Worm (Caenorhabditis elegans) whole organism, L4 larva: ENCODE data around the gene srt-41.

Experiments used
- ama-1 ChIP-seq: fragments of 150-350 bp; optimal IDR thresholded peaks from 2 replicates; lab custom pipeline; 2014; ENCODE audit warnings: inconsistent platforms, mixed read lengths
- daf-12 ChIP-seq: fragments of 150-350 bp; optimal IDR thresholded peaks from 2 replicates; lab custom pipeline; 2014; ENCODE audit warnings: missing biosample characterization, missing genetic modification reagents, missing genetic modification characterization
- daf-16 ChIP-seq, 3 experiments: sonication (generic microtip); optimal IDR thresholded peaks; 2 replicates each; lab custom pipeline; 2016 to 2017; ENCODE audit warnings: missing genetic modification characterization in 3 of 3, missing genetic modification reagents in 3 of 3, mild to moderate bottlenecking in 2 of 3, missing compliant biosample characterization in 2 of 3, missing biosample characterization in 1 of 3, moderate library complexity in 1 of 3
- egl-27 ChIP-seq: sonication (generic microtip); optimal IDR thresholded peaks from 3 replicates; lab custom pipeline; 2017; ENCODE audit warnings: missing biosample characterization, missing genetic modification reagents, missing genetic modification characterization
- fos-1 ChIP-seq: fragments of 150-350 bp; optimal IDR thresholded peaks from 2 replicates; lab custom pipeline; 2014; ENCODE audit warnings: missing biosample characterization, missing genetic modification characterization
- mdl-1 ChIP-seq, 2 experiments: fragments of 150-350 bp in 1 of 2; sonication (generic microtip) in 1 of 2; optimal IDR thresholded peaks; 2 replicates each; lab custom pipeline; 2014 to 2017; ENCODE audit warnings: missing biosample characterization in 2 of 2, missing genetic modification characterization in 2 of 2
- nhr-11 ChIP-seq: fragments of 150-350 bp; optimal IDR thresholded peaks from 2 replicates; lab custom pipeline; 2014; ENCODE audit warnings: missing biosample characterization, missing genetic modification characterization
- nhr-28 ChIP-seq: fragments of 150-350 bp; optimal IDR thresholded peaks from 2 replicates; lab custom pipeline; 2014; ENCODE audit warnings: missing biosample characterization, missing genetic modification characterization
- nhr-76 ChIP-seq: fragments of 150-350 bp; optimal IDR thresholded peaks from 2 replicates; lab custom pipeline; 2014; ENCODE audit warnings: missing biosample characterization, missing genetic modification characterization
- sdz-12 ChIP-seq: fragments of 200-800 bp; sonication (Bioruptor generic); optimal IDR thresholded peaks from 2 replicates; lab custom pipeline; 2018; ENCODE audit warnings: mild to moderate bottlenecking, missing genetic modification characterization, missing compliant biosample characterization
- snpc-4 ChIP-seq: fragments of 150-350 bp; optimal IDR thresholded peaks from 2 replicates; lab custom pipeline; 2014; ENCODE audit warnings: missing biosample characterization, missing genetic modification characterization
- unc-62 ChIP-seq, 3 experiments: fragments of 150-350 bp in 1 of 3; sonication (generic microtip); optimal IDR thresholded peaks in 2 of 3; peaks in 1 of 3; 1 replicate in 1 of 3; 2 replicates in 2 of 3; lab custom pipeline; 2014 to 2017; ENCODE audit warnings: missing biosample characterization in 3 of 3, missing genetic modification characterization in 3 of 3, missing genetic modification reagents in 3 of 3, missing genotype in 1 of 3
- zag-1 ChIP-seq: fragments of 150-350 bp; optimal IDR thresholded peaks from 2 replicates; lab custom pipeline; 2014; ENCODE audit warnings: missing biosample characterization, missing genetic modification characterization

ce11 chrV:1803043-1803442, at the start of gene srt-41:
- TF ChIP-seq ama-1 (no peak), mdl-1 (tag; optimal IDR thresholded peaks at IDR 0.05; lab: Kevin White, UChicago) (no peak), fos-1 (tag; lab: Kevin White, UChicago) (no peak), unc-62 (GFP tag; optimal IDR thresholded peaks at IDR 0.05 in 1 of 2; lab: Kevin White, UChicago) (no peak), unc-62 (tag; optimal IDR thresholded peaks at IDR 0.05; lab: Kevin White, UChicago) (no peak), egl-27 (no peak), zag-1 (tag; lab: Kevin White, UChicago) (no peak), nhr-76 (tag; lab: Kevin White, UChicago) (no peak), snpc-4 (tag; lab: Kevin White, UChicago) (no peak), nhr-28 (tag; lab: Kevin White, UChicago) (no peak), nhr-11 (tag; lab: Kevin White, UChicago) (no peak), sdz-12 (GFP tag; lab: Kevin White, UChicago) (no peak), daf-12 (tag; lab: Kevin White, UChicago) (no peak), daf-16 (GFP tag; optimal IDR thresholded peaks at IDR 0.05; lab: Kevin White, UChicago) (no peak), daf-16 (tag; optimal IDR thresholded peaks at IDR 0.05; lab: Kevin White, UChicago) (no peak)
